Worm (Caenorhabditis elegans) whole organism, young adult: ENCODE results near the gene ZK1098.11.

Source experiments
- B0035.1 ChIP-seq: sonication (generic microtip); optimal IDR thresholded peaks from 2 replicates; lab custom pipeline; 2016; ENCODE audit warnings: missing genetic modification characterization, mild to moderate bottlenecking, missing compliant biosample characterization, missing genotype, missing genetic modification reagents
- C06A6.2 ChIP-seq: fragments of 200-800 bp; sonication (Bioruptor generic); conservative IDR thresholded peaks from 2 replicates; pipeline ENCODE4 v1.3.6; 2022; ENCODE audit warnings: missing genetic modification characterization, missing compliant biosample characterization
- F23B12.7 ChIP-seq: sonication (generic microtip); optimal IDR thresholded peaks from 2 replicates; lab custom pipeline; 2017; ENCODE audit warnings: missing genetic modification characterization, mild to moderate bottlenecking, missing compliant biosample characterization, antibody characterized with exemption, moderate library complexity; ENCODE audit not compliant: insufficient read depth
- F33H1.4 ChIP-seq: fragments of 200-800 bp; sonication (Bioruptor generic); IDR thresholded peaks from 2 replicates; pipeline ENCODE4 v1.3.6; 2022; ENCODE audit warnings: missing genetic modification reagents, missing genetic modification characterization, missing compliant biosample characterization
- F37B4.10 ChIP-seq: fragments of 200-800 bp; sonication (Bioruptor generic); IDR thresholded peaks from 2 replicates; pipeline ENCODE4 v1.3.6; 2022; ENCODE audit warnings: missing genetic modification characterization, missing compliant biosample characterization
- F49E8.2 ChIP-seq: sonication (generic microtip); optimal IDR thresholded peaks from 3 replicates; lab custom pipeline; 2017; ENCODE audit warnings: missing genetic modification characterization, mild to moderate bottlenecking, missing compliant biosample characterization, antibody characterized with exemption, moderate library complexity; ENCODE audit not compliant: insufficient read depth
- F57C9.4 ChIP-seq: sonication (generic microtip); optimal IDR thresholded peaks from 2 replicates; lab custom pipeline; 2017; ENCODE audit warnings: mild to moderate bottlenecking, missing genetic modification characterization, missing compliant biosample characterization
- K12H6.12 ChIP-seq: fragments of 200-800 bp; sonication (Bioruptor generic); optimal IDR thresholded peaks from 2 replicates; lab custom pipeline; 2018; ENCODE audit warnings: mild to moderate bottlenecking, missing genetic modification characterization, missing compliant biosample characterization
- T26A5.8 ChIP-seq: sonication (generic microtip); optimal IDR thresholded peaks from 2 replicates; lab custom pipeline; 2016; ENCODE audit warnings: missing genetic modification characterization, missing compliant biosample characterization
- Y53F4B.3 ChIP-seq: fragments of 200-800 bp; sonication (Bioruptor generic); IDR thresholded peaks from 2 replicates; pipeline ENCODE4 v1.3.6; 2022; ENCODE audit warnings: missing genetic modification reagents, missing genetic modification characterization, missing compliant biosample characterization
- Y53G8AR.9 ChIP-seq: fragments of 200-800 bp; sonication (Bioruptor generic); conservative IDR thresholded peaks from 2 replicates; pipeline ENCODE4 v1.3.6; 2022; ENCODE audit warnings: missing genetic modification reagents, missing genetic modification characterization, missing compliant biosample characterization
- aptf-2 ChIP-seq: fragments of 200-800 bp; sonication (Bioruptor generic); conservative IDR thresholded peaks from 2 replicates; pipeline ENCODE4 v1.3.6; 2022; ENCODE audit warnings: missing genetic modification reagents, missing genetic modification characterization, missing compliant biosample characterization
- ccch-3 ChIP-seq: fragments of 200-800 bp; sonication (Bioruptor generic); optimal IDR thresholded peaks from 2 replicates; lab custom pipeline; 2018; ENCODE audit warnings: mild to moderate bottlenecking, missing genetic modification characterization, missing compliant biosample characterization
- ceh-79 ChIP-seq: sonication (generic microtip); optimal IDR thresholded peaks from 2 replicates; lab custom pipeline; 2017; ENCODE audit warnings: mild to moderate bottlenecking, missing genetic modification characterization, missing compliant biosample characterization
- chd-7 ChIP-seq: sonication (generic microtip); optimal IDR thresholded peaks from 2 replicates; lab custom pipeline; 2016; ENCODE audit warnings: mild to moderate bottlenecking, missing genetic modification characterization, moderate library complexity, missing compliant biosample characterization
- die-1 ChIP-seq: sonication (generic microtip); optimal IDR thresholded peaks from 2 replicates; lab custom pipeline; 2016; ENCODE audit warnings: missing genotype, mild to moderate bottlenecking, missing genetic modification characterization, missing compliant biosample characterization
- dox-1 ChIP-seq: fragments of 200-800 bp; sonication (Bioruptor generic); IDR thresholded peaks from 2 replicates; pipeline ENCODE4 v1.3.6; 2022; ENCODE audit warnings: missing genetic modification reagents, missing genetic modification characterization, missing compliant biosample characterization
- efl-1 ChIP-seq: fragments of 150-350 bp; optimal IDR thresholded peaks from 2 replicates; lab custom pipeline; 2014; ENCODE audit warnings: missing biosample characterization, missing genetic modification reagents, missing genetic modification characterization
- egl-18 ChIP-seq: fragments of 200-800 bp; sonication (Bioruptor generic); IDR thresholded peaks from 2 replicates; pipeline ENCODE4 v1.3.6; 2022; ENCODE audit warnings: missing genetic modification reagents, missing genetic modification characterization, missing compliant biosample characterization
- egl-44 ChIP-seq: fragments of 200-800 bp; sonication (Bioruptor generic); IDR thresholded peaks from 2 replicates; pipeline ENCODE4 v1.3.6; 2022; ENCODE audit warnings: missing genetic modification reagents, missing genetic modification characterization, missing compliant biosample characterization
- fkh-3 ChIP-seq: sonication (generic microtip); optimal IDR thresholded peaks from 2 replicates; lab custom pipeline; 2016; ENCODE audit warnings: mild to moderate bottlenecking, missing genetic modification characterization, missing compliant biosample characterization
- him-1 ChIP-seq: sonication (generic microtip); optimal IDR thresholded peaks from 2 replicates; lab custom pipeline; 2016; ENCODE audit warnings: missing genotype, missing genetic modification reagents, missing genetic modification characterization, missing compliant biosample characterization
- lin-26 ChIP-seq: fragments of 200-800 bp; sonication (Bioruptor generic); IDR thresholded peaks from 2 replicates; pipeline ENCODE4 v1.3.6; 2022; ENCODE audit warnings: missing genetic modification reagents, missing genetic modification characterization, missing compliant biosample characterization
- lin-35 ChIP-seq, 3 experiments: fragments of 150-350 bp in 2 of 3; sonication (generic microtip) in 1 of 3; optimal IDR thresholded peaks; 2 replicates each; lab custom pipeline; 2014 to 2018; ENCODE audit warnings: missing biosample characterization in 3 of 3, missing genetic modification characterization in 3 of 3, missing genetic modification reagents in 3 of 3
- lsl-1 ChIP-seq: fragments of 200-800 bp; sonication (Bioruptor generic); optimal IDR thresholded peaks from 2 replicates; lab custom pipeline; 2018; ENCODE audit warnings: mild to moderate bottlenecking, missing genetic modification characterization, moderate library complexity, missing compliant biosample characterization
- madf-6 ChIP-seq: fragments of 200-800 bp; sonication (Bioruptor generic); IDR thresholded peaks from 2 replicates; pipeline ENCODE4 v1.3.6; 2022; ENCODE audit warnings: missing genetic modification reagents, missing genetic modification characterization, missing compliant biosample characterization
- madf-8 ChIP-seq: fragments of 200-800 bp; sonication (Bioruptor generic); conservative IDR thresholded peaks from 2 replicates; pipeline ENCODE4 v1.3.6; 2022; ENCODE audit warnings: missing genetic modification reagents, missing genetic modification characterization, missing compliant biosample characterization
- mcd-1 ChIP-seq: fragments of 200-800 bp; sonication (Bioruptor generic); IDR thresholded peaks from 2 replicates; pipeline ENCODE4 v1.3.6; 2022; ENCODE audit warnings: missing genetic modification reagents, missing genetic modification characterization, missing compliant biosample characterization
- mes-4 ChIP-seq: sonication (generic microtip); optimal IDR thresholded peaks from 2 replicates; lab custom pipeline; 2016; ENCODE audit warnings: missing genotype, missing genetic modification characterization, missing compliant biosample characterization
- nhr-120 ChIP-seq: fragments of 200-800 bp; sonication (Bioruptor generic); IDR thresholded peaks from 2 replicates; pipeline ENCODE4 v1.3.6; 2022; ENCODE audit warnings: missing genetic modification characterization, missing compliant biosample characterization
- nhr-80 ChIP-seq: sonication (generic microtip); optimal IDR thresholded peaks from 2 replicates; lab custom pipeline; 2016; ENCODE audit warnings: missing genetic modification characterization, missing compliant biosample characterization
- pha-4 ChIP-seq: fragments of 150-350 bp; sonication (generic microtip); optimal IDR thresholded peaks from 2 replicates; lab custom pipeline; 2014; ENCODE audit warnings: missing biosample characterization, missing genetic modification reagents, missing genetic modification characterization
- rpc-1 ChIP-seq, 2 experiments: fragments of 150-350 bp in 1 of 2; sonication (generic microtip) in 1 of 2; optimal IDR thresholded peaks; 2 replicates each; lab custom pipeline; 2014 to 2018; ENCODE audit warnings: missing biosample characterization in 1 of 2, missing genetic modification characterization in 1 of 2, missing genetic modification reagents in 1 of 2, missing genotype in 1 of 2
- sdz-38 ChIP-seq: sonication (generic microtip); optimal IDR thresholded peaks from 2 replicates; lab custom pipeline; 2016; ENCODE audit warnings: missing genotype, missing genetic modification characterization, missing compliant biosample characterization
- sptf-2 ChIP-seq: fragments of 200-800 bp; sonication (Bioruptor generic); optimal IDR thresholded peaks from 2 replicates; lab custom pipeline; 2018; ENCODE audit warnings: mild to moderate bottlenecking, missing genetic modification characterization, missing compliant biosample characterization
- tlf-1 ChIP-seq: fragments of 200-800 bp; sonication (Bioruptor generic); optimal IDR thresholded peaks from 2 replicates; lab custom pipeline; 2018; ENCODE audit warnings: mild to moderate bottlenecking, missing genetic modification characterization, missing compliant biosample characterization
- xnd-1 ChIP-seq: sonication (generic microtip); optimal IDR thresholded peaks from 2 replicates; lab custom pipeline; 2016; ENCODE audit warnings: missing genotype, missing genetic modification reagents, missing genetic modification characterization, missing compliant biosample characterization
- ztf-18 ChIP-seq: sonication (generic microtip); optimal IDR thresholded peaks from 2 replicates; lab custom pipeline; 2016; ENCODE audit warnings: missing genotype, mild to moderate bottlenecking, missing genetic modification characterization, missing compliant biosample characterization
- ztf-26 ChIP-seq: sonication (generic microtip); optimal IDR thresholded peaks from 2 replicates; lab custom pipeline; 2017; ENCODE audit warnings: missing genetic modification characterization, missing compliant biosample characterization

Gene ZK1098.11

DNA sequence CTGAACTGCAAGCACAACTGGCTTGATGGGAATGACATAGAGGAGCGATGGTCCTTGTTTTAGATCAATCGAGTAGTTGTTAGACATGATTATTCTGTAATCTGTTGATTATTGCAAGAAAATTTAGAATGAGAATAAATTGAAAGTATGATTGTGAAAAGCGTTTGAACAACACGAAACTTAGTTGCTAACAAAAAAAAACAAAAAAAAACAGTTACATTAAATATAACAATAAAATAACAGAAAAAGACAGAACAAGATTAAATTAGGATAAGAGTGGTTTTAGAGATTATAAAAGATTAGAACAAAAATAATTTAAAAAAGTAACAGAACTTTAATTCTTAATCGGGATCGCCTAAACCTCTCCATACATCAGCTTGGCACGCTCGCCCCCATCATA is 6.8 kb downstream of the ZK1098.11 start, which contains the start of gene C48B4.9:
Gene C48B4.9 (minus strand): TSS at position 101 of the 400 bp plus-strand sequence.
- TF ChIP-seq sptf-2 (GFP tag; lab: Kevin White, UChicago) (no peak), T26A5.8 (tag; lab: Kevin White, UChicago) (no peak), lin-35 (GFP tag; optimal IDR thresholded peaks at IDR 0.05; lab: Kevin White, UChicago) (no peak), mes-4 (tag; lab: Kevin White, UChicago) (no peak), tlf-1 (no peak), aptf-2 (GFP tag; lab: Robert Waterston, UW) (no peak), ztf-26 (no peak), rpc-1 (optimal IDR thresholded peaks at IDR 0.05; lab: Kevin White, UChicago) (no peak), rpc-1 (tag; optimal IDR thresholded peaks at IDR 0.05; lab: Kevin White, UChicago) (no peak), F23B12.7 (tag; lab: Kevin White, UChicago) (no peak), Y53F4B.3 (GFP tag; lab: Robert Waterston, UW) (no peak), chd-7 (tag; lab: Kevin White, UChicago) (no peak)

DNA sequence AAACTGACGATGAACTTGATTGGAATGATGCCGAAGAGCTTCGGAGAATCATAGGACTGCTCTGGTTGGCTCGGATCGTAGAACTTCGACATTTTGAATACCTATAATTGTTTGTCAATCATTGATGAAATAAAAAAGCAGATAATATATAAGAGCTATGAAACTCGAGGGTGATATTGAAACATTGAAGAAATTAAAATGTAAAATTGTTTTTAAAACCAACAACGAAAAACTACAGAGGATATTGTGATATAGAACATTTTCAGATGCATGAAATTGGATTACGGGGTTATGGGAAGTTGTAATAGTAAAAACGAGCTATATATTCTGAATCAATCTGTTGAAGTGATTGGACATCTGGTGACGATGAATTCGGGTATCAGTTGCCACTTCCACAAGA is 8.0 kb downstream of the ZK1098.11 start, which contains the start of gene C48B4.10:
Gene C48B4.10 (minus strand): TSS at position 101 of the 400 bp plus-strand sequence.
- TF ChIP-seq madf-6 (GFP tag; lab: Robert Waterston, UW) (0 out of 2 replicates have a peak, but pooled peaks have one; percentile 12), ztf-18 (no peak)

- TF ChIP-seq madf-6 (GFP tag; lab: Robert Waterston, UW) (peak; percentile 82), K12H6.12 (tag; lab: Kevin White, UChicago) (no peak), F49E8.2 (tag; lab: Kevin White, UChicago) (peak; percentile 25), madf-8 (peak; percentile 61), xnd-1 (tag; lab: Kevin White, UChicago) (peak; percentile 68), lsl-1 (GFP tag; lab: Kevin White, UChicago) (peak; percentile 93), him-1 (tag; lab: Kevin White, UChicago) (peak; percentile 48), efl-1 (GFP tag; lab: Kevin White, UChicago) (peak; percentile 12), dox-1 (GFP tag; lab: Robert Waterston, UW) (0 out of 2 replicates have a peak, but pooled peaks have one; percentile 20), F57C9.4 (tag; lab: Kevin White, UChicago) (no peak), F33H1.4 (GFP tag; lab: Robert Waterston, UW) (peak; percentile 87)
Observed at ce11 chrIII:9565973-9566372, 9.6 kb downstream of the ZK1098.11 start, which contains the start of gene C48B4.11. Gene C48B4.11, minus strand, starts transcription at chrIII:9566115.

DNA sequence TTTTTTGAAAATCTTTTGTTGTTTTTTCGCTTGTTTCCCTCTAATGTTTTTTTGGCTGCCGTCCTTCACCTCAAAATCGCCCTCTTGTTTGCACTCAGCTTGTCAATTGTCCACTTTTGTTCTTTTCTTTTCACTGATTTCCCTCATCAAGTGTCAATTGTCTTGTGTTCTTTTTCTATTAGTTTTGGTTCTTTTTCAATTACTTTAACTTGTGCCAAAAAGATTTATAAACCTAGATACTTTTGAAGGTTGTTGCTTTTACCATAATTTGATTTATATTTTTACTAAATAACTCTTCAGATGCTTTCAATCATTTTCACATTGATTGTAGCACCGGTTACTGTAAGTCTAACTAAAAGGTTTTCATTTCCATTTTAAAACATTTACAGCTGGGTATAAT is 12.1 kb downstream of the ZK1098.11 start, which contains the start of gene C48B4.13:
Gene C48B4.13 (plus strand): TSS at position 301 of the 400 bp plus-strand sequence.
- TF ChIP-seq egl-44 (GFP tag; lab: Robert Waterston, UW): no peak
- TF ChIP-seq fkh-3 (tag; lab: Kevin White, UChicago): no peak
- TF ChIP-seq lsl-1 (GFP tag; lab: Kevin White, UChicago): no peak
- TF ChIP-seq nhr-120 (GFP tag; lab: Robert Waterston, UW): no peak
- no peak for TF ChIP-seq F37B4.10
- no peak for TF ChIP-seq die-1 (tag; lab: Kevin White, UChicago)
- no peak for TF ChIP-seq C06A6.2 (GFP tag; lab: Robert Waterston, UW)
- TF ChIP-seq B0035.1 (tag; lab: Kevin White, UChicago): no peak
- TF ChIP-seq egl-18 (GFP tag; lab: Robert Waterston, UW): no peak
- TF ChIP-seq Y53G8AR.9: no peak
- no peak for TF ChIP-seq sdz-38
- no peak for TF ChIP-seq ceh-79
- no peak for TF ChIP-seq mcd-1 (GFP tag; lab: Robert Waterston, UW)
- no peak for TF ChIP-seq nhr-80 (tag; lab: Kevin White, UChicago)
- no peak for TF ChIP-seq sptf-2 (GFP tag; lab: Kevin White, UChicago)
- no peak for TF ChIP-seq pha-4 (tag; lab: Kevin White, UChicago)
- no peak for TF ChIP-seq ccch-3 (GFP tag; lab: Kevin White, UChicago)
- no peak for TF ChIP-seq lin-26 (GFP tag; lab: Robert Waterston, UW)
